Fruit fly (Drosophila melanogaster): ENCODE measurements around the gene CG17343.

The CG17343 gene

DNA sequence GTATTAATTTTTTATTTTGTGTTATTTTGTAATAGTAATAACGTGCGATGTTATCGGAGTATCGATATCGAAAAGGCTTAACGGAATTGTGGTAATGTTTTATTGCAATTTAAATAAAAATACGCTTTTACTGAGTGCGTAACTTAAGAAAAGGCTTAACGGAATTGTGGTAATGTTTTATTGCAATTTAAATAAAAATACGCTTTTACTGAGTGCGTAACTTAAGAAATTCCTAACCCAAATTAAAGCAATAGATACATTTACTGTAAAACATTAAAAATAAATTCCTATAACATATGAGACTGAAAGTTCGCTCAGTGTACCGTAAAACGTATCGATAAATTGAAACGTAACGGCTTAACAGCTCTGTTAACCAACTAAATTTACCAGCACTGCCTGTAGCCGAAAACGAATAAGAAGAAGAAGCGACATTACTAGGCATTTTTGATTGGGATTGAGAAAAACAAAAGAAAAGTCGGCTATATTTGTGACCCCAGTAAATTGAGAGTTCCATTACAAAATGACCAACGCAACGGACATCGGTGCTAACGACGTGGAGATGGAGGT lies 13.1 kb upstream of the CG17343 start, which contains the start of gene Rpn3 (continued):
- TF ChIP-seq vri (GFP tag; optimal IDR thresholded peaks at IDR 0.05), result no peak
- no peak for TF ChIP-seq spab (GFP tag; optimal IDR thresholded peaks at IDR 0.05)
- peak; percentile 86 for TF ChIP-seq CG8119 (GFP tag; IDR thresholded peaks at IDR 0.05)
- TF ChIP-seq Smox (GFP tag; optimal IDR thresholded peaks at IDR 0.05), result no peak
- TF ChIP-seq Ets96B (tag; optimal IDR thresholded peaks at IDR 0.05), result peak; percentile 83
- peak; percentile 77 for TF ChIP-seq CG7368 (GFP tag; optimal IDR thresholded peaks at IDR 0.05)
- peak; percentile 90 for TF ChIP-seq Eip78C (GFP tag)
- TF ChIP-seq CG6163 (GFP tag; IDR thresholded peaks at IDR 0.05), result peak; percentile 92
- peak; percentile 74 for TF ChIP-seq CG3032 (tag; optimal IDR thresholded peaks at IDR 0.05)
- TF ChIP-seq Hr38 (GFP tag; optimal IDR thresholded peaks at IDR 0.05), result peak; percentile 26
- TF ChIP-seq dac (GFP tag; optimal IDR thresholded peaks at IDR 0.05), result peak; percentile 56
- TF ChIP-seq dsx (GFP tag; optimal IDR thresholded peaks at IDR 0.05; ENCODE audit: poor library complexity, severe bottlenecking), result peak; percentile 85
- TF ChIP-seq CG6854 (GFP tag; optimal IDR thresholded peaks at IDR 0.05), result no peak
- TF ChIP-seq OdsH (GFP tag; optimal IDR thresholded peaks at IDR 0.05), result no peak
- TF ChIP-seq net (GFP tag; optimal IDR thresholded peaks at IDR 0.05), result peak; percentile 75
- TF ChIP-seq Hr39 (GFP tag; optimal IDR thresholded peaks at IDR 0.05), result peak; percentile 86
- no peak for TF ChIP-seq CG10631 (GFP tag; optimal IDR thresholded peaks at IDR 0.05)
- TF ChIP-seq Eip75B (GFP tag; optimal IDR thresholded peaks at IDR 0.05), result peak; percentile 84
- peak; percentile 75 for TF ChIP-seq CG10669 (GFP tag; optimal IDR thresholded peaks at IDR 0.05)
- TF ChIP-seq topi (GFP tag; optimal IDR thresholded peaks at IDR 0.05), result peak; percentile 82
- TF ChIP-seq CG15336 (GFP tag; IDR thresholded peaks at IDR 0.05), result peak; percentile 86
- TF ChIP-seq Gug (GFP tag; IDR thresholded peaks at IDR 0.05), result peak; percentile 77
- peak; percentile 77 for TF ChIP-seq achi (GFP tag; optimal IDR thresholded peaks at IDR 0.05)
- no peak for TF ChIP-seq CG6808 (GFP tag; optimal IDR thresholded peaks at IDR 0.05)
- TF ChIP-seq Sox102F (GFP tag; optimal IDR thresholded peaks at IDR 0.05), result no peak
- peak in 1 of 2 experiments; percentile 1 for TF ChIP-seq salr (GFP tag; optimal IDR thresholded peaks at IDR 0.05)
- TF ChIP-seq Eip93F (GFP tag; optimal IDR thresholded peaks at IDR 0.05), result no peak
- peak; percentile 86 for TF ChIP-seq Sox14 (GFP tag; optimal IDR thresholded peaks at IDR 0.05)
- TF ChIP-seq Ets21C (GFP tag; optimal IDR thresholded peaks at IDR 0.05), result peak; percentile 77

DNA sequence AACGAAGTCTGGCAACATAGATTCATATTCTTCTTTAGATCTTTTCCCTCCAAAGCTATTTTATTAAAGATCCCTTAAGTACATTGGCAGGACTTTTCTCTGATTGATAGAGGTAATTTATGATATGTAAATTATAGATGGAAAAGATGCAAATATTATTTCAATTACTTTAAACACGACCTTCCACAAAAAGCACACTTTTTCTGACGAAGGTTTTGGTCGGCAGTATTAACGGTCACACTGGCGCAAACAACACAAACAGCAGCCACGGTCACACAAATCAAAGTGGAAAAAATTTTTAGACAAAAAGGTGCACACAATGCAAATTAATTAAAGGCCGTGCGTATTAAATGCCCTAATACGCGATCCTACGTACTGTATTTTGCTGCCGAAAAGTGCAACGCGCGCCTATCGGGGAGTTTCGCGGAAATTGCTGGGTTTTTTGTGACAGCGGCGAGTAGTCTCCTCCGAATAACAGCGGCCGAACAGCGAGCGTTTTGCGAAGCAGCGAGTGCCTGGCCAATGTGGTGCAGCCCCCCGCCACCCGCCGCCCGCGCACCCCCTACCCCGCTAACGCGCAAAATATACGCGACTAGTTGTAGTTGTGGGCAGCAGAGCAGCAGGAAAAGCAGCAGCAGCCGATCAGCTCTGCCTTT lies 10.7 kb upstream of the CG17343 start, which contains the start of gene CG10492:
Gene CG10492 (plus strand): TSS at position 219 of the 656 bp plus-strand sequence.
- TF ChIP-seq OdsH (GFP tag; optimal IDR thresholded peaks at IDR 0.05) (no peak), CG11902 (GFP tag; optimal IDR thresholded peaks at IDR 0.05) (no peak), achi (GFP tag; optimal IDR thresholded peaks at IDR 0.05) (peak; percentile 15), CG32006 (GFP tag; optimal IDR thresholded peaks at IDR 0.05) (no peak), net (GFP tag; optimal IDR thresholded peaks at IDR 0.05) (peak; percentile 10), vri (GFP tag; optimal IDR thresholded peaks at IDR 0.05) (no peak), CG31627 (GFP tag; optimal IDR thresholded peaks at IDR 0.05) (no peak), Blimp-1 (GFP tag; optimal IDR thresholded peaks at IDR 0.05) (no peak), CG3919 (GFP tag; optimal IDR thresholded peaks at IDR 0.05) (no peak), cyc (GFP tag; optimal IDR thresholded peaks at IDR 0.05) (no peak), Met (GFP tag; optimal IDR thresholded peaks at IDR 0.05) (no peak), Eip75B (GFP tag; optimal IDR thresholded peaks at IDR 0.05) (no peak), CG8632 (GFP tag; optimal IDR thresholded peaks at IDR 0.05) (no peak), CG8319 (GFP tag; optimal IDR thresholded peaks at IDR 0.05) (no peak), fkh (GFP tag; optimal IDR thresholded peaks at IDR 0.05) (no peak), Hr38 (GFP tag; optimal IDR thresholded peaks at IDR 0.05) (no peak), pdm3 (GFP tag; optimal IDR thresholded peaks at IDR 0.05) (no peak), CG10669 (GFP tag; optimal IDR thresholded peaks at IDR 0.05) (no peak), Hr4 (GFP tag; optimal IDR thresholded peaks at IDR 0.05) (no peak), Ets96B (tag; optimal IDR thresholded peaks at IDR 0.05) (no peak), dsx (GFP tag; optimal IDR thresholded peaks at IDR 0.05; ENCODE audit: poor library complexity, severe bottlenecking) (no peak), acj6 (GFP tag; optimal IDR thresholded peaks at IDR 0.05) (no peak), CG3032 (tag; optimal IDR thresholded peaks at IDR 0.05) (no peak), CG6276 (GFP tag; optimal IDR thresholded peaks at IDR 0.05) (no peak), Hr39 (GFP tag; optimal IDR thresholded peaks at IDR 0.05) (no peak), ss (GFP tag; optimal IDR thresholded peaks at IDR 0.05) (no peak), eg (GFP tag; IDR thresholded peaks at IDR 0.05) (peak; percentile 33; the same call in 1 of the 3 replicates), spab (GFP tag; optimal IDR thresholded peaks at IDR 0.05) (no peak), salr (GFP tag; optimal IDR thresholded peaks at IDR 0.05) (no peak), CG6808 (GFP tag; optimal IDR thresholded peaks at IDR 0.05) (no peak), CG10631 (GFP tag; optimal IDR thresholded peaks at IDR 0.05) (no peak), svp (GFP tag) (no peak), Sox14 (GFP tag; optimal IDR thresholded peaks at IDR 0.05) (peak; percentile 40), CG7368 (GFP tag; optimal IDR thresholded peaks at IDR 0.05) (no peak), Sox15 (GFP tag; optimal IDR thresholded peaks at IDR 0.05) (no peak)
